Worm (Caenorhabditis elegans) whole organism, L3 larva: ENCODE measurements around the gene T05A1.5.

Experiments
- aly-2 ChIP-seq: fragments of 150-350 bp; optimal IDR thresholded peaks from 2 replicates; lab custom pipeline; 2014; ENCODE audit warnings: missing biosample characterization, missing genetic modification characterization
- ceh-9 ChIP-seq: sonication (generic microtip); optimal IDR thresholded peaks from 2 replicates; lab custom pipeline; 2018; ENCODE audit warnings: missing biosample characterization, missing genetic modification characterization
- daf-12 ChIP-seq: fragments of 150-350 bp; optimal IDR thresholded peaks from 2 replicates; lab custom pipeline; 2014; ENCODE audit warnings: missing biosample characterization, missing genetic modification reagents, missing genetic modification characterization
- egl-27 ChIP-seq: sonication (generic microtip); optimal IDR thresholded peaks from 4 replicates; lab custom pipeline; 2017; ENCODE audit warnings: missing biosample characterization, missing genetic modification reagents, missing genetic modification characterization
- elt-2 ChIP-seq: sonication (generic microtip); optimal IDR thresholded peaks from 2 replicates; lab custom pipeline; 2016; ENCODE audit warnings: missing genetic modification reagents, mild to moderate bottlenecking, missing genetic modification characterization, missing compliant biosample characterization
- nhr-11 ChIP-seq: fragments of 150-350 bp; optimal IDR thresholded peaks from 2 replicates; lab custom pipeline; 2014; ENCODE audit warnings: missing biosample characterization, missing genetic modification characterization
- pqm-1 ChIP-seq: fragments of 150-350 bp; optimal IDR thresholded peaks from 2 replicates; lab custom pipeline; 2017; ENCODE audit warnings: missing biosample characterization, missing genetic modification characterization, inconsistent platforms

- TF ChIP-seq pqm-1 (tag; lab: Kevin White, UChicago) (peak; percentile 0), ceh-9 (tag; lab: Kevin White, UChicago) (no peak), nhr-11 (no peak), elt-2 (tag; lab: Kevin White, UChicago) (no peak), aly-2 (tag; lab: Kevin White, UChicago) (no peak), daf-12 (tag; lab: Kevin White, UChicago) (peak; percentile 49), egl-27 (no peak)
Measured at ce11 chrIV:9511221-9511638, 34.9 kb upstream of the T05A1.5 start.
